Worm (Caenorhabditis elegans) whole organism, young adult: ENCODE measurements around the gene T26C5.3.

Experiments used
- akir-1 ChIP-seq: fragments of 200-800 bp; sonication (Bioruptor generic); optimal IDR thresholded peaks from 2 replicates; lab custom pipeline; 2018; ENCODE audit warnings: mild to moderate bottlenecking, missing genetic modification characterization, moderate library complexity, missing compliant biosample characterization
- him-1 ChIP-seq: sonication (generic microtip); optimal IDR thresholded peaks from 2 replicates; lab custom pipeline; 2016; ENCODE audit warnings: missing genotype, missing genetic modification reagents, missing genetic modification characterization, missing compliant biosample characterization
- sdz-38 ChIP-seq: sonication (generic microtip); optimal IDR thresholded peaks from 2 replicates; lab custom pipeline; 2016; ENCODE audit warnings: missing genotype, missing genetic modification characterization, missing compliant biosample characterization

- TF ChIP-seq sdz-38: no peak
- TF ChIP-seq akir-1 (GFP tag; lab: Kevin White, UChicago): no peak
- TF ChIP-seq him-1: no peak
Observed at ce11 chrII:9260026-9260425, 23.6 kb downstream of the T26C5.3 start.
